Fruit fly (Drosophila melanogaster): ENCODE results near the gene CG15317.
A peak's percentile ranks its signal among the peaks of the same experiment; 100 is the strongest.

The CG15317 gene

dm6 chrX:9554346-9554808, 2.0 kb downstream of the CG15317 start, which contains the start of gene RpS28b (continued):
- TF ChIP-seq Fer3 (tag; optimal IDR thresholded peaks at IDR 0.05) (peak; percentile 89), CG3407 (GFP tag; optimal IDR thresholded peaks at IDR 0.05) (peak; percentile 88), CG8388 (GFP tag; optimal IDR thresholded peaks at IDR 0.05) (peak; percentile 54), CG31441 (GFP tag; IDR thresholded peaks at IDR 0.05) (peak; percentile 39), ci (GFP tag; IDR thresholded peaks at IDR 0.05) (peak; percentile 98), CG10209 (GFP tag; optimal IDR thresholded peaks at IDR 0.05) (peak; percentile 92), cg (GFP tag; optimal IDR thresholded peaks at IDR 0.05) (no peak), Lhr (GFP tag; optimal IDR thresholded peaks at IDR 0.05) (peak; percentile 79), Eip74EF (GFP tag; optimal IDR thresholded peaks at IDR 0.05) (peak in 1 of 2 experiments; percentile 61), CG6175 (GFP tag; IDR thresholded peaks at IDR 0.05) (peak; percentile 94), CG10959 (GFP tag; IDR thresholded peaks at IDR 0.05) (peak; percentile 89), Sox100B (GFP tag; optimal IDR thresholded peaks at IDR 0.05) (peak; percentile 88), CG11504 (tag; optimal IDR thresholded peaks at IDR 0.05) (no peak), Lim3 (GFP tag; IDR thresholded peaks at IDR 0.05) (0 out of 2 replicates have a peak, but pooled peaks have one; percentile 30), sim (GFP tag; IDR thresholded peaks at IDR 0.05) (peak; percentile 88), CG11696 (GFP tag; IDR thresholded peaks at IDR 0.05) (peak; percentile 77), crc (GFP tag; optimal IDR thresholded peaks at IDR 0.05) (peak; percentile 69), HLH4C (GFP tag; IDR thresholded peaks at IDR 0.05; ENCODE audit: partially characterized antibody) (peak; percentile 72), zen (tag; optimal IDR thresholded peaks at IDR 0.05) (peak; percentile 58), Fer2 (tag; optimal IDR thresholded peaks at IDR 0.05) (peak; percentile 83), sqz (GFP tag; optimal IDR thresholded peaks at IDR 0.05) (peak; percentile 89), CG6689 (GFP tag; IDR thresholded peaks at IDR 0.05) (peak; percentile 66), CG16863 (GFP tag; optimal IDR thresholded peaks at IDR 0.05) (peak; percentile 78), Sry-β (GFP tag; optimal IDR thresholded peaks at IDR 0.05) (peak; percentile 89), CG14050 (GFP tag; IDR thresholded peaks at IDR 0.05) (peak; percentile 84), CG13424 (tag; optimal IDR thresholded peaks at IDR 0.05) (peak; percentile 40), Gsc (GFP tag; IDR thresholded peaks at IDR 0.05) (no peak; the same call in 1 of the 2 replicates), HmgD (GFP tag; optimal IDR thresholded peaks at IDR 0.05) (peak; percentile 66), CG3281 (GFP tag; optimal IDR thresholded peaks at IDR 0.05) (peak; percentile 90), CG11695 (GFP tag; IDR thresholded peaks at IDR 0.05) (peak; percentile 64; the same call in 1 of the 3 replicates), MESR4 (GFP tag; optimal IDR thresholded peaks at IDR 0.05) (peak; percentile 98), CG5245 (GFP tag; optimal IDR thresholded peaks at IDR 0.05) (peak; percentile 78), CG14860 (GFP tag; IDR thresholded peaks at IDR 0.05; ENCODE audit: partially characterized antibody) (peak; percentile 64), CG7963 (GFP tag; IDR thresholded peaks at IDR 0.05; ENCODE audit: partially characterized antibody) (peak; percentile 77), CG3726 (GFP tag; IDR thresholded peaks at IDR 0.05) (peak; percentile 83; the same call in 2 of the 3 replicates), Abd-B (GFP tag; optimal IDR thresholded peaks at IDR 0.05) (peak; percentile 59), CG32767 (GFP tag; IDR thresholded peaks at IDR 0.05) (peak; percentile 61), CG4730 (GFP tag; IDR thresholded peaks at IDR 0.05) (peak; percentile 89), D19A (tag; optimal IDR thresholded peaks at IDR 0.05) (peak; percentile 38), CG14710 (tag; optimal IDR thresholded peaks at IDR 0.05) (peak; percentile 63), CG2678 (tag; optimal IDR thresholded peaks at IDR 0.05) (peak; percentile 62), CG10565 (GFP tag; optimal IDR thresholded peaks at IDR 0.05) (peak; percentile 77), Doc3 (GFP tag; IDR thresholded peaks at IDR 0.05; ENCODE audit: partially characterized antibody) (peak; percentile 53; the same call in 2 of the 3 replicates), CG14441 (GFP tag; IDR thresholded peaks at IDR 0.05) (peak; percentile 87), Six4 (GFP tag; optimal IDR thresholded peaks at IDR 0.05) (peak; percentile 48), CG17361 (GFP tag; IDR thresholded peaks at IDR 0.05) (peak; percentile 71), CG10543 (GFP tag; optimal IDR thresholded peaks at IDR 0.05) (peak; percentile 95), unpg (GFP tag; optimal IDR thresholded peaks at IDR 0.05) (peak; percentile 72), bbx (GFP tag; IDR thresholded peaks at IDR 0.05; ENCODE audit: partially characterized antibody) (peak; percentile 81)

All from whole organism, embryonic.